Fruit fly (Drosophila melanogaster): Measurements from ENCODE around the gene Df31.

Gene Df31

dm6 chr2L:21629814-21630562, at the start of gene Df31:
Df31 (minus strand) TSS chr2L:21629932.
- no peak for TF ChIP-seq Myc (optimal IDR thresholded peaks at IDR 0.05)
- TF ChIP-seq Sin3A (optimal IDR thresholded peaks at IDR 0.05) = no peak

DNA sequence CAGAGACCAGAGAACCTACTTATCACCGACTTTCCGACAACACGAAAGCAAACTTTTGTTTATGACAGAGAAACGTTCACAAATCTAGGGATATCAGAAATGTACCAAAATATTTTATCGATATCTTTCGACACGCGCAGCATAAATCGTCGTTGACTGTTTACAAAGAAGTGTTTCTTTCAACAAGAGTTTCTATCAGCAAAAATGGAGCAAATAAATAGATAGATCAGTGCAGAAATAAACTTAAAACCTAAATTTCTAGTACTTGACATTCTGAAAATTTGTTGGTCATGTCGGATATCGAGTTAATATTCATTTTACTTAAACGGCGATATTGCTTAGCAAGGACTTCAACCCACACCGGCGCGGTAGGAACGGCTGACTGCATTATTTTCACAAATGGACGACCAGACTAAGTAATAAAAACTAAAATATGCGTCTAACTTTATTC, 47.8 kb upstream of the Df31 start, which contains the start of gene CG2225:
TSS of gene CG2225 (minus strand) at position 51 of the 451 bp plus-strand sequence.
- TF ChIP-seq psq (optimal IDR thresholded peaks at IDR 0.05) = no peak
- no peak for TF ChIP-seq h (optimal IDR thresholded peaks at IDR 0.05)
- no peak for TF ChIP-seq Myc (optimal IDR thresholded peaks at IDR 0.05)
- TF ChIP-seq Sin3A (optimal IDR thresholded peaks at IDR 0.05) = no peak
- TF ChIP-seq insv (optimal IDR thresholded peaks at IDR 0.05) = no peak
- no peak for TF ChIP-seq ttk (optimal IDR thresholded peaks at IDR 0.05)

- TF ChIP-seq Myc (optimal IDR thresholded peaks at IDR 0.05) = no peak
- no peak for TF ChIP-seq ttk (optimal IDR thresholded peaks at IDR 0.05)
- no peak for TF ChIP-seq psq (optimal IDR thresholded peaks at IDR 0.05)
- no peak for TF ChIP-seq h (optimal IDR thresholded peaks at IDR 0.05)
- TF ChIP-seq insv (optimal IDR thresholded peaks at IDR 0.05) = no peak
- TF ChIP-seq Sin3A (optimal IDR thresholded peaks at IDR 0.05) = no peak
Measured at dm6 chr2L:21676556-21676955, 46.8 kb upstream of the Df31 start.

DNA sequence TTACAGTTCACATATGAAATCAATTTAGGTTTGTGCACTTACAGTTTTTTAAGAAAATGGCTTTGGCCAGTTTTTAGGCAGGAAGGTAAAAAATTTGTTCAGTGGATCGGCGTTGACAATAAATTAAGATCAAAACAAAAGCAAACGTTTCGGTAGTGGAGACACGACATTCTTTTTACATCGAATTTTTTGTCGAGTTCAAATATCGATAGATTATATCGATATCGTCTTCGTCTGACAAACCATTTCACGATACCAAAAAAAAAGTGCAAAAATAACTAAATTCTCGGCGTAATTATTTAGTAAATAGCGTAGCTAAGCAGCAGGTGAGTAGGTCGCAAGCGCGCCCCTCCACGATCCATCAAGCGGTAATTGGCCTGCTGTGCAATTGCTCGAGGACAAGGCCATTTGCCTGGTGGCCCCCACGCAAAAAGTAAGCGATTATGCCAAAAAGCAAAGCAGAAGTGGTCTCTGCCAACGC, 28.8 kb upstream of the Df31 start, which contains the start of gene Cul2:
TSS of gene Cul2 (plus strand) at position 207 of the 481 bp plus-strand sequence.
- TF ChIP-seq ttk (optimal IDR thresholded peaks at IDR 0.05) = no peak
- no peak for TF ChIP-seq h (optimal IDR thresholded peaks at IDR 0.05)
- no peak for TF ChIP-seq insv (optimal IDR thresholded peaks at IDR 0.05)
- TF ChIP-seq Myc (optimal IDR thresholded peaks at IDR 0.05) = no peak
- TF ChIP-seq Sin3A (optimal IDR thresholded peaks at IDR 0.05) = no peak
- no peak for TF ChIP-seq psq (optimal IDR thresholded peaks at IDR 0.05)

DNA sequence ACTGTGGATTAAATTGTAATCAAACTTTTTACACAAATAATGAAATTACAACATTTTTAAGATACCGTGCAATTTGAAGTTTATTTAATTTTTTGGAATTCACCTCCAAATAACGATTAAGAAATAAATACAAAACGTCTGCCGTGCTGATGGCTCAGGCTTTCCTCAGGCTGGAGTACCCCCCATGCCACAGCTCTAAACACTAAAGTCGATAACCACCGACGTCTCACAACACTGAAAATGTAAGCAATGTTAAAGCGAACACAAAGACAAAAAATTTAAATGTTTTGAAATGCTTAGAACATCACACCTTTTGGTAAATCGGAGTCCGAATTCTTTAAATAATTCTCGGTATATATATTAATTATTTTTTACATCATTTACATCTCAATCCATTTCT, 27.7 kb upstream of the Df31 start:
- TF ChIP-seq Myc (optimal IDR thresholded peaks at IDR 0.05) = no peak
- TF ChIP-seq ttk (optimal IDR thresholded peaks at IDR 0.05) = no peak
- no peak for TF ChIP-seq insv (optimal IDR thresholded peaks at IDR 0.05)
- no peak for TF ChIP-seq psq (optimal IDR thresholded peaks at IDR 0.05)
- TF ChIP-seq Sin3A (optimal IDR thresholded peaks at IDR 0.05) = no peak
- TF ChIP-seq h (optimal IDR thresholded peaks at IDR 0.05) = no peak

DNA sequence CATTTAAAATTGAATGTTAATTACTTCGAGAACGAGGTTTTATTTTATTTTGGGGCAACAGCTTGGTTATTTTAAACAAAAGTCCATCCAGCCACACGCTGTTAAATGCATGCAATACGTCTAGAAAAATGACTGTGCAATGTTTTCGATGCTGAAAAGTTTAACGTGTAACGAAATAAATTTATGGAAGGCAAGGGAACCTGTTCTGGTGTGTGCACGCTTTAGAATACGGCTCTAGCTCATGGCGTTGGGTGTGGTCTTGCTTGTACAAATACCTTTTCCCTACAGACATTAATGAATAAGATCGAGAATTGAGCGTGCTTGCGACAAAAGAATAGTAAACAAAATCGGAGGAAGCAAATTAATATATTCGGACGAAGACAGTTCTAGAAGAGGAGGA, 19.0 kb upstream of the Df31 start:
- TF ChIP-seq psq (optimal IDR thresholded peaks at IDR 0.05) (no peak), Sin3A (optimal IDR thresholded peaks at IDR 0.05) (no peak), h (optimal IDR thresholded peaks at IDR 0.05) (no peak), Myc (optimal IDR thresholded peaks at IDR 0.05) (no peak), insv (optimal IDR thresholded peaks at IDR 0.05) (no peak), ttk (optimal IDR thresholded peaks at IDR 0.05) (no peak)

DNA sequence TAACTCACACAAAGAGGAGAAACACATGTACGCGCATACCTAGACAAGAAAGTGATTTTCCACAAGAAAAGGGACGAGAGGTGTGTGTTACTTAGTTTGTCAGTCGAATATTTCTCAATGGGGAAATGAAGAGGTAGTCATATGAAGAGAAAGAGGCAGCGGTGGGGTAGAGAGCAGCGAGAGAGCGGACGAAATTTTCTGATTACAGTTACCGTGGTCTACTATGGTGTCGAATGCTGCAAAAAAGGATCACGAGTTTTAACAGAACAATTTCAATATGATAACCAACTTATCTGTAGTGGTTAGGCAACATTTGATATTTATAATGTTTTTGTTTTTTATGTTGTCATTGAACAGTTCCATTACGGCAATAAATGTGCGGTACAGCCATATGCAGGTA, 3.2 kb upstream of the Df31 start:
- TF ChIP-seq insv (optimal IDR thresholded peaks at IDR 0.05) (no peak), ttk (optimal IDR thresholded peaks at IDR 0.05) (no peak), h (optimal IDR thresholded peaks at IDR 0.05) (no peak), psq (optimal IDR thresholded peaks at IDR 0.05) (no peak), Sin3A (optimal IDR thresholded peaks at IDR 0.05) (no peak), Myc (optimal IDR thresholded peaks at IDR 0.05) (no peak)

DNA sequence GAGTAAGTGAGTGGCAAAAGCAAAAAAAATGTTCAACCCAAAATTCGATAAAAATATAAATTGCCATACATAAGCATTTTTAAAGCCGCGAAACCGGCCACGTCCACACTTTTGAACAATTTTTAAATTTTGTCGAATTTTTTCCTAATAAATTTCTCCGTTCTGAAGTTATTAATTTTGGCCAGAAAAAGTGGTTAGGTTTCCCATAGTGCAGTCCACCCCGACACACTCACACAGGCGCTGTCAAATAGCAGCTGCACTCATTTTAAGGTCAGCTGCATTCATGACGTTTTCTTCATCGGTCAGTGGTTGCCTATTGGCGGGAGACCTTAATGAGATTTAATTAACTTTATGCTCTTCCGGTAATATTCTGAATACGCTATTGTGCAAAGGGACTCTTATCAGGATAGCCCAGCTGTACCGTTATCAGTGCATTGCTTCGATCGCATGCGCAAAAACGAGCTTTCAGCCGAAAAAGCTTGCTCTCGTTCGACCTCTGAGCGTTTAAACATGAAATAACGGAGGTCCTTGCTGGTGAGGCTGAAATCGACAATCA, 2.4 kb upstream of the Df31 start, which contains the start of gene Ac3:
TSS of gene Ac3 (plus strand) at position 556 of the 556 bp plus-strand sequence.
- no peak for TF ChIP-seq insv (optimal IDR thresholded peaks at IDR 0.05)
- no peak for TF ChIP-seq ttk (optimal IDR thresholded peaks at IDR 0.05)
- TF ChIP-seq psq (optimal IDR thresholded peaks at IDR 0.05) = no peak
- no peak for TF ChIP-seq h (optimal IDR thresholded peaks at IDR 0.05)
- TF ChIP-seq Sin3A (optimal IDR thresholded peaks at IDR 0.05) = no peak
- TF ChIP-seq Myc (optimal IDR thresholded peaks at IDR 0.05) = no peak

dm6 chr2L:21630563-21630817, 758 bp upstream of the Df31 start:
- TF ChIP-seq Sin3A (optimal IDR thresholded peaks at IDR 0.05) = no peak
- no peak for TF ChIP-seq psq (optimal IDR thresholded peaks at IDR 0.05)

dm6 chr2L:21629149-21629813, 451 bp downstream of the Df31 start:
- TF ChIP-seq ttk (optimal IDR thresholded peaks at IDR 0.05) (no peak), insv (optimal IDR thresholded peaks at IDR 0.05) (no peak), Myc (optimal IDR thresholded peaks at IDR 0.05) (no peak), Sin3A (optimal IDR thresholded peaks at IDR 0.05) (no peak), psq (optimal IDR thresholded peaks at IDR 0.05) (no peak), h (optimal IDR thresholded peaks at IDR 0.05) (no peak)

- TF ChIP-seq ttk (optimal IDR thresholded peaks at IDR 0.05) (no peak), Myc (optimal IDR thresholded peaks at IDR 0.05) (no peak), insv (optimal IDR thresholded peaks at IDR 0.05) (no peak), psq (optimal IDR thresholded peaks at IDR 0.05) (no peak), h (optimal IDR thresholded peaks at IDR 0.05) (no peak), Sin3A (optimal IDR thresholded peaks at IDR 0.05) (no peak)
Measured at dm6 chr2L:21628533-21628932, 1.2 kb downstream of the Df31 start.

DNA sequence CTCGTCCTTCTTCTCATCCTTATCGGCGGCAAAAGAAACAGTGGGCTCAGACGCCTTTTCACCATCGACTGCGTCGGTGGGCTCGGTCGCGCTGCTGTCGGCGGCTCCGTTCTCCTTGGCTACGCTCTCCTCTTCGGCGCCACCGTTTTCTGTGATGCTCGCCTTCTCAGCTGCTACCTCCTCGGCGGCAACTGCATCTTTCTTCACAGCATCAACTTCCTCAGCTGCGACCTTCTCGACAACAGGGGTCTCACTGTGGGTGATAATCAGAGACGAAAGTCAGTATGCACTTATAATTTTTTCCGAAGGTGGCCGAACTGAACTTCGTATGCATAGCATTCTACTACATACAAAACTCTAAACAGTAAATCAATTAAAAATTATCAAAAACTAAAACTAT, 1.8 kb downstream of the Df31 start:
- no peak for TF ChIP-seq psq (optimal IDR thresholded peaks at IDR 0.05)
- TF ChIP-seq Sin3A (optimal IDR thresholded peaks at IDR 0.05) = no peak
- no peak for TF ChIP-seq h (optimal IDR thresholded peaks at IDR 0.05)
- no peak for TF ChIP-seq Myc (optimal IDR thresholded peaks at IDR 0.05)

All from Kc167 (cell line).